Fruit fly (Drosophila melanogaster) whole organism, wandering third instar larva: ENCODE data around the gene mei-9.

ENCODE experiments used
- Dfd ChIP-seq: fragments of >200 bp; optimal IDR thresholded peaks from 2 replicates; lab custom pipeline; 2017; ENCODE audit warnings: missing biosample characterization, missing genetic modification characterization
- dsf ChIP-seq: sonication (Bioruptor generic); optimal IDR thresholded peaks from 2 replicates; lab custom pipeline; 2016; ENCODE audit warnings: missing biosample characterization, missing genetic modification characterization, borderline replicate concordance
- fru ChIP-seq: fragments of 200-800 bp; sonication (Bioruptor generic); optimal IDR thresholded peaks from 3 replicates; lab custom pipeline; 2016; ENCODE audit warnings: missing biosample characterization, mild to moderate bottlenecking, missing genetic modification characterization
- psq ChIP-seq: fragments of 200-800 bp; sonication (Bioruptor generic); optimal IDR thresholded peaks from 3 replicates; lab custom pipeline; 2017; ENCODE audit warnings: missing biosample characterization, mild to moderate bottlenecking, missing genetic modification characterization, moderate library complexity
- woc ChIP-seq: sonication (Bioruptor generic); optimal IDR thresholded peaks from 2 replicates; lab custom pipeline; 2016; ENCODE audit warnings: missing biosample characterization, mild to moderate bottlenecking, missing genetic modification characterization

- TF ChIP-seq Dfd (GFP tag; lab: Kevin White, UChicago) (no peak), woc (GFP tag; lab: Kevin White, UChicago) (no peak), fru (GFP tag; lab: Kevin White, UChicago) (no peak), psq (GFP tag; lab: Kevin White, UChicago) (no peak), dsf (GFP tag; lab: Kevin White, UChicago) (no peak)
These were observed 52.8 kb downstream of the mei-9 start, which contains the start of gene CG12691 for dm6 chrX:4265797-4266196.
